Fruit fly (Drosophila melanogaster) whole organism, embryonic: Measurements from ENCODE around the gene CG33095.

Experiments
- CG11695 ChIP-seq: fragments of 200-800 bp; sonication (Bioruptor generic); IDR thresholded peaks from 3 replicates; pipeline ENCODE4 v1.3.6; 2022; ENCODE audit warnings: missing biosample characterization, missing genetic modification characterization
- CG12104 ChIP-seq: fragments of 200-800 bp; sonication (Bioruptor generic); optimal IDR thresholded peaks from 3 replicates; lab custom pipeline; 2016; ENCODE audit warnings: missing biosample characterization, missing genetic modification characterization
- CG12299 ChIP-seq: fragments of 200-800 bp; sonication (Bioruptor generic); optimal IDR thresholded peaks from 2 replicates; lab custom pipeline; 2018; ENCODE audit warnings: missing biosample characterization, mild to moderate bottlenecking, missing genetic modification characterization
- CG1233 ChIP-seq: fragments of 200-800 bp; sonication (Bioruptor generic); optimal IDR thresholded peaks from 4 replicates; lab custom pipeline; 2018; ENCODE audit warnings: missing biosample characterization, mild to moderate bottlenecking, missing genetic modification characterization
- CG12744 ChIP-seq: fragments of 200-800 bp; sonication (Bioruptor generic); optimal IDR thresholded peaks from 2 replicates; lab custom pipeline; 2016; ENCODE audit warnings: missing biosample characterization, missing genetic modification characterization
- CG15514 ChIP-seq: fragments of 200-800 bp; sonication (Bioruptor generic); optimal IDR thresholded peaks from 3 replicates; lab custom pipeline; 2017; ENCODE audit warnings: missing biosample characterization, missing genetic modification characterization, mild to moderate bottlenecking, moderate library complexity, missing genetic modification reagents
- CG15696 ChIP-seq: fragments of 200-800 bp; sonication (Bioruptor generic); optimal IDR thresholded peaks from 2 replicates; lab custom pipeline; 2019; ENCODE audit warnings: missing biosample characterization, mild to moderate bottlenecking, missing genetic modification characterization, moderate library complexity
- CG16815 ChIP-seq: fragments of 200-800 bp; sonication (Bioruptor generic); optimal IDR thresholded peaks from 3 replicates; lab custom pipeline; 2017; ENCODE audit warnings: missing biosample characterization, mild to moderate bottlenecking, missing genetic modification characterization
- CG17829 ChIP-seq: fragments of 200-800 bp; optimal IDR thresholded peaks from 2 replicates; lab custom pipeline; 2019; ENCODE audit warnings: missing biosample characterization, mild to moderate bottlenecking, missing genetic modification characterization, moderate library complexity
- CG1792 ChIP-seq: fragments of 200-800 bp; sonication (Bioruptor generic); optimal IDR thresholded peaks from 2 replicates; lab custom pipeline; 2016; ENCODE audit warnings: missing biosample characterization, missing genetic modification characterization
- CG30020 ChIP-seq: fragments of 200-800 bp; optimal IDR thresholded peaks from 2 replicates; lab custom pipeline; 2019; ENCODE audit warnings: missing biosample characterization, mild to moderate bottlenecking, missing genetic modification characterization, moderate library complexity
- CG31441 ChIP-seq: fragments of 200-800 bp; sonication (Bioruptor generic); IDR thresholded peaks from 2 replicates; pipeline ENCODE4 v1.3.6; 2022; ENCODE audit warnings: missing biosample characterization, missing genetic modification characterization
- CG32767 ChIP-seq: fragments of 200-800 bp; sonication (Bioruptor generic); IDR thresholded peaks from 2 replicates; pipeline ENCODE4 v1.3.6; 2022; ENCODE audit warnings: missing biosample characterization, missing genetic modification characterization
- CG4282 ChIP-seq: fragments of 200-800 bp; sonication (Bioruptor generic); optimal IDR thresholded peaks from 2 replicates; lab custom pipeline; 2016; ENCODE audit warnings: missing biosample characterization, missing genetic modification characterization
- CG6654 ChIP-seq: fragments of 200-800 bp; sonication (Bioruptor generic); optimal IDR thresholded peaks from 2 replicates; lab custom pipeline; 2017; ENCODE audit warnings: missing biosample characterization, mild to moderate bottlenecking, missing genetic modification characterization
- CG6689 ChIP-seq: fragments of 200-800 bp; sonication (Bioruptor generic); IDR thresholded peaks from 2 replicates; pipeline ENCODE4 v1.3.6; 2022; ENCODE audit warnings: missing biosample characterization, missing genetic modification characterization
- CG6765 ChIP-seq: fragments of 200-800 bp; sonication (Bioruptor generic); optimal IDR thresholded peaks from 3 replicates; lab custom pipeline; 2017; ENCODE audit warnings: missing biosample characterization, mild to moderate bottlenecking, missing genetic modification characterization
- CG7745 ChIP-seq: fragments of 200-800 bp; sonication (Bioruptor generic); optimal IDR thresholded peaks from 2 replicates; lab custom pipeline; 2018; ENCODE audit warnings: missing biosample characterization, mild to moderate bottlenecking, missing genetic modification characterization, moderate library complexity
- CG8089 ChIP-seq: fragments of 200-800 bp; sonication (Bioruptor generic); optimal IDR thresholded peaks from 3 replicates; lab custom pipeline; 2016; ENCODE audit warnings: missing biosample characterization, missing genetic modification characterization
- CG8281 ChIP-seq: fragments of 200-800 bp; sonication (Bioruptor generic); optimal IDR thresholded peaks from 2 replicates; lab custom pipeline; 2018; ENCODE audit warnings: missing biosample characterization, mild to moderate bottlenecking, missing genetic modification characterization, moderate library complexity
- CG8290 ChIP-seq, 3 experiments: fragments of 200-800 bp; sonication (Bioruptor generic); optimal IDR thresholded peaks; 2 replicates each; lab custom pipeline; 2016 to 2019; ENCODE audit warnings: missing biosample characterization in 3 of 3, missing genetic modification characterization in 3 of 3, mild to moderate bottlenecking in 2 of 3, moderate library complexity in 1 of 3
- CG9215 ChIP-seq: fragments of 200-800 bp; sonication (Bioruptor generic); IDR thresholded peaks from 2 replicates; pipeline ENCODE4 v1.3.6; 2022; ENCODE audit warnings: missing biosample characterization, missing genetic modification characterization
- D19A ChIP-seq: fragments of 200-800 bp; optimal IDR thresholded peaks from 3 replicates; lab custom pipeline; 2019; ENCODE audit warnings: missing biosample characterization, mild to moderate bottlenecking, missing genetic modification characterization, moderate library complexity
- Dp ChIP-seq: fragments of 200-800 bp; sonication (Bioruptor generic); optimal IDR thresholded peaks from 2 replicates; lab custom pipeline; 2018; ENCODE audit warnings: missing biosample characterization, mild to moderate bottlenecking, missing genetic modification characterization, moderate library complexity
- Ets97D ChIP-seq: fragments of 200-800 bp; sonication (Bioruptor generic); optimal IDR thresholded peaks from 3 replicates; lab custom pipeline; 2016; ENCODE audit warnings: missing biosample characterization, missing genetic modification characterization
- HLH3B ChIP-seq: fragments of 200-800 bp; sonication (Bioruptor generic); IDR thresholded peaks from 2 replicates; pipeline ENCODE4 v1.3.6; 2022; ENCODE audit warnings: missing biosample characterization, missing genetic modification characterization
- HLH54F ChIP-seq: fragments of 200-800 bp; sonication (Bioruptor generic); optimal IDR thresholded peaks from 3 replicates; lab custom pipeline; 2016; ENCODE audit warnings: missing biosample characterization, missing genetic modification characterization
- HmgZ ChIP-seq: fragments of 200-800 bp; sonication (Bioruptor generic); optimal IDR thresholded peaks from 2 replicates; lab custom pipeline; 2018; ENCODE audit warnings: missing biosample characterization, mild to moderate bottlenecking, missing genetic modification characterization
- Hmr ChIP-seq: fragments of 200-800 bp; sonication (Bioruptor generic); optimal IDR thresholded peaks from 3 replicates; lab custom pipeline; 2017; ENCODE audit warnings: mild to moderate bottlenecking, missing biosample characterization, missing genetic modification reagents, missing genetic modification characterization
- Hr3 ChIP-seq: fragments of 200-800 bp; sonication (Bioruptor generic); optimal IDR thresholded peaks from 3 replicates; lab custom pipeline; 2016; ENCODE audit warnings: missing biosample characterization, missing genetic modification characterization
- Neu2 ChIP-seq: fragments of 200-800 bp; sonication (Bioruptor generic); optimal IDR thresholded peaks from 3 replicates; lab custom pipeline; 2016; ENCODE audit warnings: missing biosample characterization, missing genetic modification characterization, borderline replicate concordance
- Rfx ChIP-seq: fragments of 200-800 bp; sonication (Bioruptor generic); IDR thresholded peaks from 2 replicates; pipeline ENCODE4 v1.3.6; 2022; ENCODE audit warnings: missing biosample characterization, missing genetic modification characterization
- Spps ChIP-seq: fragments of 200-800 bp; sonication (Bioruptor generic); optimal IDR thresholded peaks from 2 replicates; lab custom pipeline; 2018; ENCODE audit warnings: missing biosample characterization, mild to moderate bottlenecking, missing genetic modification characterization
- Stat92E ChIP-seq, 3 experiments: fragments of >200 bp in 2 of 3; fragments of 200-800 bp in 1 of 3; sonication (Bioruptor generic) in 1 of 3; optimal IDR thresholded peaks; 2 replicates each; lab custom pipeline; 2017 to 2019; ENCODE audit warnings: missing biosample characterization in 3 of 3, missing genetic modification characterization in 3 of 3, mild to moderate bottlenecking in 1 of 3, moderate library complexity in 1 of 3
- amos ChIP-seq: fragments of 200-800 bp; sonication (Bioruptor generic); IDR thresholded peaks from 2 replicates; pipeline ENCODE4 v1.3.6; 2022; ENCODE audit warnings: missing biosample characterization, missing genetic modification characterization; ENCODE audit not compliant: partially characterized antibody
- ash1 ChIP-seq: fragments of 200-800 bp; sonication (Bioruptor generic); optimal IDR thresholded peaks from 2 replicates; lab custom pipeline; 2018; ENCODE audit warnings: missing biosample characterization, mild to moderate bottlenecking, missing genetic modification characterization
- br ChIP-seq: fragments of >200 bp; optimal IDR thresholded peaks from 2 replicates; lab custom pipeline; 2017
- chinmo ChIP-seq: fragments of 200-800 bp; sonication (Bioruptor generic); IDR thresholded peaks from 4 replicates; pipeline ENCODE4 v1.3.6; 2022; ENCODE audit warnings: missing biosample characterization, missing genetic modification characterization; ENCODE audit not compliant: partially characterized antibody
- chm ChIP-seq: fragments of 200-800 bp; sonication (Bioruptor generic); IDR thresholded peaks from 2 replicates; pipeline ENCODE4 v1.3.6; 2022; ENCODE audit warnings: missing biosample characterization, missing genetic modification characterization
- chn ChIP-seq: fragments of 200-800 bp; sonication (Bioruptor generic); optimal IDR thresholded peaks from 2 replicates; lab custom pipeline; 2016; ENCODE audit warnings: missing biosample characterization, missing genetic modification characterization
- ems ChIP-seq: fragments of 200-800 bp; sonication (Bioruptor generic); optimal IDR thresholded peaks from 3 replicates; lab custom pipeline; 2016; ENCODE audit warnings: missing biosample characterization, missing genetic modification characterization
- fd3F ChIP-seq: fragments of 200-800 bp; sonication (Bioruptor generic); optimal IDR thresholded peaks from 2 replicates; lab custom pipeline; 2018; ENCODE audit warnings: missing biosample characterization, mild to moderate bottlenecking, missing genetic modification characterization, moderate library complexity
- gsb ChIP-seq: fragments of 200-800 bp; sonication (Bioruptor generic); IDR thresholded peaks from 2 replicates; pipeline ENCODE4 v1.3.6; 2022; ENCODE audit warnings: missing biosample characterization, missing genetic modification characterization
- lola ChIP-seq, 3 experiments: fragments of >200 bp in 2 of 3; fragments of 200-800 bp in 1 of 3; sonication (Bioruptor generic) in 1 of 3; optimal IDR thresholded peaks; 2 replicates each; lab custom pipeline; 2017 to 2019; ENCODE audit warnings: missing biosample characterization in 3 of 3, missing genetic modification characterization in 3 of 3, mild to moderate bottlenecking in 1 of 3, moderate library complexity in 1 of 3
- nau ChIP-seq: fragments of 200-800 bp; sonication (Bioruptor generic); optimal IDR thresholded peaks from 3 replicates; lab custom pipeline; 2017; ENCODE audit warnings: missing biosample characterization, mild to moderate bottlenecking, missing genetic modification characterization, missing genetic modification reagents
- pb ChIP-seq: fragments of 200-800 bp; sonication (Bioruptor generic); optimal IDR thresholded peaks from 3 replicates; lab custom pipeline; 2016; ENCODE audit warnings: missing biosample characterization, missing genetic modification characterization
- ranshi ChIP-seq: fragments of 200-800 bp; sonication (Bioruptor generic); IDR thresholded peaks from 2 replicates; pipeline ENCODE4 v1.3.6; 2022; ENCODE audit warnings: missing biosample characterization, missing genetic modification characterization
- row ChIP-seq: fragments of 200-800 bp; sonication (Bioruptor generic); IDR thresholded peaks from 3 replicates; pipeline ENCODE4 v1.3.6; 2022; ENCODE audit warnings: missing biosample characterization, missing genetic modification characterization
- trem ChIP-seq: fragments of 200-800 bp; optimal IDR thresholded peaks from 3 replicates; lab custom pipeline; 2019; ENCODE audit warnings: missing biosample characterization, mild to moderate bottlenecking, missing genetic modification characterization, moderate library complexity
- vvl ChIP-seq: fragments of 200-800 bp; sonication (Bioruptor generic); IDR thresholded peaks from 2 replicates; pipeline ENCODE4 v1.3.6; 2022; ENCODE audit warnings: missing biosample characterization, missing genetic modification characterization
- zen2 ChIP-seq: fragments of 200-800 bp; sonication (Bioruptor generic); IDR thresholded peaks from 3 replicates; pipeline ENCODE4 v1.3.6; 2022; ENCODE audit warnings: missing biosample characterization, missing genetic modification characterization; ENCODE audit not compliant: partially characterized antibody

The CG33095 gene

dm6 chr3R:25097486-25097885, at the start of gene CG33095, which contains the start of gene CG33096 (continued):
- TF ChIP-seq Rfx (GFP tag; lab: Robert Waterston, UW) (no peak; the same call in 1 of the 2 replicates), CG1233 (no peak), CG6689 (peak; percentile 85), CG12299 (tag; lab: Kevin White, UChicago) (no peak), chm (GFP tag; lab: Robert Waterston, UW) (no peak), CG8281 (tag; lab: Kevin White, UChicago) (no peak), CG9215 (no peak), ash1 (GFP tag; lab: Kevin White, UChicago) (no peak), Hmr (GFP tag; lab: Kevin White, UChicago) (no peak), CG8089 (GFP tag; lab: Kevin White, UChicago) (no peak), D19A (tag; lab: Kevin White, UChicago) (peak; percentile 47), CG6765 (GFP tag; lab: Kevin White, UChicago) (no peak), br (lab: Kevin White, UChicago) (no peak), CG16815 (GFP tag; lab: Kevin White, UChicago) (no peak), zen2 (GFP tag; lab: Robert Waterston, UW) (no peak), Dp (GFP tag; lab: Kevin White, UChicago) (peak; percentile 27), fd3F (GFP tag; lab: Kevin White, UChicago) (no peak), CG30020 (peak; percentile 83), CG11695 (0 out of 3 replicates have a peak, but pooled peaks have one; percentile 10), CG12104 (no peak), CG6654 (GFP tag; lab: Kevin White, UChicago) (no peak), CG4282 (GFP tag; lab: Kevin White, UChicago) (no peak), CG7745 (tag; lab: Kevin White, UChicago) (no peak), row (GFP tag; lab: Robert Waterston, UW) (peak; percentile 88), Spps (no peak), Ets97D (GFP tag; lab: Kevin White, UChicago) (peak; percentile 47), chinmo (GFP tag; lab: Robert Waterston, UW) (0 out of 4 replicates have a peak, but pooled peaks have one; percentile 38), CG1792 (GFP tag; lab: Kevin White, UChicago) (no peak), lola (GFP tag; optimal IDR thresholded peaks at IDR 0.05; lab: Kevin White, UChicago) (no peak), amos (GFP tag; lab: Robert Waterston, UW) (no peak), Neu2 (GFP tag; lab: Kevin White, UChicago) (no peak), CG15696 (tag; lab: Kevin White, UChicago) (no peak), gsb (GFP tag; lab: Robert Waterston, UW) (no peak), CG12744 (GFP tag; lab: Kevin White, UChicago) (no peak), CG8290 (GFP tag; optimal IDR thresholded peaks at IDR 0.05; lab: Kevin White, UChicago) (peak; percentile 75), CG8290 (tag; optimal IDR thresholded peaks at IDR 0.05; lab: Kevin White, UChicago) (peak in 1 of 2 experiments; percentile 2), ranshi (GFP tag; lab: Robert Waterston, UW) (no peak), chn (GFP tag; lab: Kevin White, UChicago) (no peak), CG32767 (GFP tag; lab: Robert Waterston, UW) (no peak), pb (GFP tag; lab: Kevin White, UChicago) (no peak), nau (GFP tag; lab: Kevin White, UChicago) (no peak), ems (GFP tag; lab: Kevin White, UChicago) (no peak), Stat92E (GFP tag; optimal IDR thresholded peaks at IDR 0.05; lab: Kevin White, UChicago) (no peak), CG15514 (GFP tag; lab: Kevin White, UChicago) (peak; percentile 98), trem (tag; lab: Kevin White, UChicago) (peak; percentile 35), CG31441 (GFP tag; lab: Robert Waterston, UW) (no peak), HmgZ (tag; lab: Kevin White, UChicago) (peak; percentile 68), HLH54F (GFP tag; lab: Kevin White, UChicago) (no peak), HLH3B (GFP tag; lab: Robert Waterston, UW) (no peak), CG17829 (tag; lab: Kevin White, UChicago) (no peak), Hr3 (no peak), vvl (no peak)
